Worm (Caenorhabditis elegans): ENCODE results near the gene tebp-2.

ce11 chrIV:5493692-5494091, 47.7 kb upstream of the tebp-2 start, which contains the start of gene B0273.1:
- TF ChIP-seq nhr-77 (tag; optimal IDR thresholded peaks at IDR 0.05) (no peak), jun-1 (tag; optimal IDR thresholded peaks at IDR 0.05) (no peak), nhr-28 (tag; optimal IDR thresholded peaks at IDR 0.05) (no peak), snpc-1.2 (GFP tag; IDR thresholded peaks at IDR 0.05) (no peak), egl-43 (GFP tag; IDR thresholded peaks at IDR 0.05) (no peak), unc-39 (tag; optimal IDR thresholded peaks at IDR 0.05) (no peak)
